Worm (Caenorhabditis elegans) whole organism, dauer: ENCODE data around the gene C17B7.3.

Source experiments
- unc-62 ChIP-seq: sonication (generic microtip); optimal IDR thresholded peaks from 2 replicates; lab custom pipeline; 2017; ENCODE audit warnings: missing biosample characterization, missing genetic modification reagents, missing genetic modification characterization

Gene C17B7.3

ce11 chrV:3342504-3342903 is at the start of gene C17B7.3:
Gene C17B7.3, plus strand, starts transcription at chrV:3342804.
- no peak for TF ChIP-seq unc-62 (GFP tag; lab: Kevin White, UChicago)

ce11 chrV:3295368-3295767 is 47.2 kb upstream of the C17B7.3 start:
- no peak for TF ChIP-seq unc-62 (GFP tag; lab: Kevin White, UChicago)

- no peak for TF ChIP-seq unc-62 (GFP tag; lab: Kevin White, UChicago)
These were observed 44.8 kb upstream of the C17B7.3 start, which contains the start of gene srx-122 for ce11 chrV:3297764-3298163. Gene srx-122, minus strand, starts transcription at chrV:3297864.

- no peak for TF ChIP-seq unc-62 (GFP tag; lab: Kevin White, UChicago)
These were observed 43.2 kb upstream of the C17B7.3 start for ce11 chrV:3299437-3299836.

- TF ChIP-seq unc-62 (GFP tag; lab: Kevin White, UChicago) = no peak
These were observed 40.7 kb upstream of the C17B7.3 start, which contains the start of gene srbc-1 for ce11 chrV:3301898-3302297. Gene srbc-1, minus strand, starts transcription at chrV:3301998.

ce11 chrV:3308169-3308568 is 34.4 kb upstream of the C17B7.3 start, which contains the start of gene srbc-3:
Gene srbc-3, plus strand, starts transcription at chrV:3308469.
- no peak for TF ChIP-seq unc-62 (GFP tag; lab: Kevin White, UChicago)

ce11 chrV:3312067-3312666 is 30.4 kb upstream of the C17B7.3 start, which contains the start of gene arrd-18:
Gene arrd-18, minus strand, starts transcription at chrV:3312117.
- TF ChIP-seq unc-62 (GFP tag; lab: Kevin White, UChicago) = no peak

- TF ChIP-seq unc-62 (GFP tag; lab: Kevin White, UChicago) = no peak
These were observed 27.3 kb upstream of the C17B7.3 start, which contains the start of gene arrd-19 for ce11 chrV:3315308-3315707. Gene arrd-19, minus strand, starts transcription at chrV:3315516.

- TF ChIP-seq unc-62 (GFP tag; lab: Kevin White, UChicago) = no peak
These were observed 26.5 kb upstream of the C17B7.3 start, which contains the start of gene F35F10.1 for ce11 chrV:3316108-3316507. Gene F35F10.1, plus strand, starts transcription at chrV:3316307.

- TF ChIP-seq unc-62 (GFP tag; lab: Kevin White, UChicago) = no peak
These were observed 23.6 kb upstream of the C17B7.3 start, which contains the start of gene F35F10.13 for ce11 chrV:3318975-3319374. Gene F35F10.13, minus strand, starts transcription at chrV:3319075.

- TF ChIP-seq unc-62 (GFP tag; lab: Kevin White, UChicago) = no peak
These were observed 22.6 kb upstream of the C17B7.3 start, which contains the start of gene F35F10.14 for ce11 chrV:3320005-3320404. Gene F35F10.14, minus strand, starts transcription at chrV:3320105.

- TF ChIP-seq unc-62 (GFP tag; lab: Kevin White, UChicago) = no peak
These were observed 22.2 kb upstream of the C17B7.3 start, which contains the start of gene C17B7.14 for ce11 chrV:3320432-3320831. Gene C17B7.14, minus strand, starts transcription at chrV:3320532.

- TF ChIP-seq unc-62 (GFP tag; lab: Kevin White, UChicago) = no peak
These were observed 18.4 kb upstream of the C17B7.3 start, which contains the start of gene C17B7.8 for ce11 chrV:3324178-3324577. Gene C17B7.8, minus strand, starts transcription at chrV:3324278.

ce11 chrV:3332023-3332422 is 10.6 kb upstream of the C17B7.3 start, which contains the start of gene C17B7.9:
Gene C17B7.9, minus strand, starts transcription at chrV:3332123.
- no peak for TF ChIP-seq unc-62 (GFP tag; lab: Kevin White, UChicago)

- TF ChIP-seq unc-62 (GFP tag; lab: Kevin White, UChicago) = no peak
These were observed 9.3 kb upstream of the C17B7.3 start, which contains the start of gene C17B7.5 for ce11 chrV:3333334-3333733. Gene C17B7.5, plus strand, starts transcription at chrV:3333634.

- TF ChIP-seq unc-62 (GFP tag; lab: Kevin White, UChicago) = no peak
These were observed 3.6 kb upstream of the C17B7.3 start, which contains the start of gene C17B7.4 for ce11 chrV:3339009-3339408. Gene C17B7.4, plus strand, starts transcription at chrV:3339309.

ce11 chrV:3341906-3342305 is 698 bp upstream of the C17B7.3 start, which contains the start of gene C17B7.10:
Gene C17B7.10, minus strand, starts transcription at chrV:3342006.
- no peak for TF ChIP-seq unc-62 (GFP tag; lab: Kevin White, UChicago)
